Fruit fly (Drosophila melanogaster) whole organism, embryonic: ENCODE measurements around the gene Cyp4ac2.

Source experiments
- CG14441 ChIP-seq: fragments of 200-800 bp; sonication (Bioruptor generic); IDR thresholded peaks from 2 replicates; pipeline ENCODE4 v1.3.6; 2022; ENCODE audit warnings: missing biosample characterization, missing genetic modification characterization
- CG6765 ChIP-seq: fragments of 200-800 bp; sonication (Bioruptor generic); optimal IDR thresholded peaks from 3 replicates; lab custom pipeline; 2017; ENCODE audit warnings: missing biosample characterization, mild to moderate bottlenecking, missing genetic modification characterization
- CG8281 ChIP-seq: fragments of 200-800 bp; sonication (Bioruptor generic); optimal IDR thresholded peaks from 2 replicates; lab custom pipeline; 2018; ENCODE audit warnings: missing biosample characterization, mild to moderate bottlenecking, missing genetic modification characterization, moderate library complexity
- CTCF ChIP-seq: fragments of 200-800 bp; sonication (Bioruptor generic); optimal IDR thresholded peaks from 2 replicates; lab custom pipeline; 2017; ENCODE audit warnings: missing biosample characterization, mild to moderate bottlenecking, missing genetic modification characterization, moderate library complexity
- Lim3 ChIP-seq: fragments of 200-800 bp; sonication (Bioruptor generic); IDR thresholded peaks from 2 replicates; pipeline ENCODE4 v1.3.6; 2022; ENCODE audit warnings: missing biosample characterization, missing genetic modification characterization
- Myb ChIP-seq: fragments of 200-800 bp; sonication (Bioruptor generic); optimal IDR thresholded peaks from 2 replicates; lab custom pipeline; 2016; ENCODE audit warnings: missing biosample characterization, missing genetic modification characterization
- cad ChIP-seq: fragments of >200 bp; optimal IDR thresholded peaks from 2 replicates; lab custom pipeline; 2017; ENCODE audit warnings: missing biosample characterization, missing genetic modification characterization
- gro ChIP-seq: fragments of 200-800 bp; sonication (Bioruptor generic); optimal IDR thresholded peaks from 2 replicates; lab custom pipeline; 2016; ENCODE audit warnings: missing biosample characterization, missing genetic modification characterization
- otp ChIP-seq: fragments of 200-800 bp; sonication (Bioruptor generic); IDR thresholded peaks from 3 replicates; pipeline ENCODE4, ENCODE4 v1.3.6; 2022; ENCODE audit warnings: missing biosample characterization, missing genetic modification characterization
- stc ChIP-seq: fragments of 200-800 bp; sonication (Bioruptor generic); IDR thresholded peaks from 2 replicates; pipeline ENCODE4 v1.3.6; 2022; ENCODE audit warnings: missing biosample characterization, missing genetic modification characterization
- tup ChIP-seq: fragments of 200-800 bp; sonication (Bioruptor generic); optimal IDR thresholded peaks from 2 replicates; lab custom pipeline; 2016; ENCODE audit warnings: missing biosample characterization, mild to moderate bottlenecking, missing genetic modification characterization, moderate library complexity

DNA sequence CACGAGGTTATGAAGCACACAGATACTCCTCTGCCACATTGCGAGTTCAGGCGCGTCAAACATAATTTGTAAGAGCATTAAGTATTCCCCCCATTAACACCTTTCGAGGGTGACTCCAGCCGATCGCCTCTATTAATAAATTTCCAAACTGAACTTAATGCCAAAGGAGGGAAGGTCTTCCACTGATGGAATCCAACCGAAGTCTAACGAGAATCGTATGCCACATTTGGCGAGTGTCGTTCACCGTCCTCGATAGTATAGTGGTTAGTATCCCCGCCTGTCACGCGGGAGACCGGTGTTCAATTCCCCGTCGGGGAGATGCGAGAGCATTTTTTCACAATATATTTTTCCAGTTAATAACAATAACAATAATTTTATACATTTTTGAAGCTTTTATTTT lies 25.7 kb upstream of the Cyp4ac2 start:
- no peak for TF ChIP-seq tup (GFP tag; lab: Kevin White, UChicago)
- TF ChIP-seq Lim3 (GFP tag; lab: Robert Waterston, UW), result no peak
- TF ChIP-seq CTCF, result no peak
- TF ChIP-seq CG6765, result no peak
- TF ChIP-seq CG8281, result no peak
- no peak for TF ChIP-seq Myb (GFP tag; lab: Kevin White, UChicago)
- TF ChIP-seq CG14441, result no peak; the same call in 1 of the 2 replicates
- no peak for TF ChIP-seq cad (GFP tag; lab: Kevin White, UChicago)
- no peak; the same call in 2 of the 3 replicates for TF ChIP-seq otp (GFP tag; lab: Robert Waterston, UW)
- no peak for TF ChIP-seq gro (GFP tag; lab: Kevin White, UChicago)
- TF ChIP-seq stc (GFP tag; lab: Robert Waterston, UW), result no peak
